Worm (Caenorhabditis elegans) whole organism, L4 larva: Measurements from ENCODE around the gene brd-1.

Experiments used
- D1046.2 ChIP-seq: fragments of 200-800 bp; sonication (Bioruptor generic); IDR thresholded peaks from 2 replicates; pipeline ENCODE4 v1.3.6; 2022; ENCODE audit warnings: missing genetic modification characterization, missing compliant biosample characterization
- F10B5.3 ChIP-seq: sonication (generic microtip); optimal IDR thresholded peaks from 2 replicates; lab custom pipeline; 2016; ENCODE audit warnings: mild to moderate bottlenecking, missing genetic modification characterization, missing compliant biosample characterization
- F26F4.8 ChIP-seq: fragments of 200-800 bp; sonication (Bioruptor generic); conservative IDR thresholded peaks from 2 replicates; pipeline ENCODE4 v1.3.6; 2022; ENCODE audit warnings: missing genetic modification characterization, missing compliant biosample characterization
- R02D3.7 ChIP-seq: fragments of 150-350 bp; sonication (generic microtip); optimal IDR thresholded peaks from 3 replicates; lab custom pipeline; 2014; ENCODE audit warnings: missing biosample characterization, missing genetic modification characterization
- T26A8.4 ChIP-seq: fragments of 200-800 bp; sonication (Bioruptor generic); IDR thresholded peaks from 2 replicates; pipeline ENCODE4 v1.3.6; 2022; ENCODE audit warnings: missing genetic modification characterization, missing compliant biosample characterization
- Y105C5A.15 ChIP-seq: fragments of 200-800 bp; sonication (Bioruptor generic); IDR thresholded peaks from 2 replicates; pipeline ENCODE4 v1.3.6; 2022; ENCODE audit warnings: missing genetic modification characterization, missing compliant biosample characterization
- Y48G9A.11 ChIP-seq: fragments of 200-800 bp; sonication (Bioruptor generic); IDR thresholded peaks from 2 replicates; pipeline ENCODE4 v1.3.6; 2022; ENCODE audit warnings: missing genetic modification reagents, missing genetic modification characterization, missing compliant biosample characterization
- ZK337.2 ChIP-seq: fragments of 200-800 bp; sonication (Bioruptor generic); IDR thresholded peaks from 2 replicates; pipeline ENCODE4 v1.3.6; 2022; ENCODE audit warnings: missing genetic modification reagents, missing genetic modification characterization, missing compliant biosample characterization
- aha-1 ChIP-seq: fragments of 150-350 bp; peaks from one replicate; lab custom pipeline; 2014; ENCODE audit warnings: missing biosample characterization, missing genetic modification characterization
- ama-1 ChIP-seq: fragments of 150-350 bp; optimal IDR thresholded peaks from 2 replicates; lab custom pipeline; 2014; ENCODE audit warnings: inconsistent platforms, mixed read lengths
- ceh-20 ChIP-seq: fragments of 200-800 bp; sonication (Bioruptor generic); IDR thresholded peaks from 2 replicates; pipeline ENCODE4 v1.3.6; 2022; ENCODE audit warnings: missing genetic modification reagents, missing genetic modification characterization, missing compliant biosample characterization
- ceh-28 ChIP-seq: fragments of 150-350 bp; optimal IDR thresholded peaks from 2 replicates; lab custom pipeline; 2014; ENCODE audit warnings: missing biosample characterization, missing genetic modification reagents, missing genetic modification characterization
- cey-2 ChIP-seq: sonication (generic microtip); optimal IDR thresholded peaks from 3 replicates; lab custom pipeline; 2017; ENCODE audit warnings: missing genetic modification characterization, mild to moderate bottlenecking, missing compliant biosample characterization, antibody characterized with exemption, borderline replicate concordance; ENCODE audit not compliant: insufficient read depth
- ctbp-1 ChIP-seq: fragments of 200-800 bp; sonication (Bioruptor generic); IDR thresholded peaks from 2 replicates; pipeline ENCODE4 v1.3.6; 2022; ENCODE audit warnings: missing genetic modification reagents, missing genetic modification characterization, missing compliant biosample characterization
- daf-12 ChIP-seq: fragments of 150-350 bp; optimal IDR thresholded peaks from 2 replicates; lab custom pipeline; 2014; ENCODE audit warnings: missing biosample characterization, missing genetic modification reagents, missing genetic modification characterization
- daf-16 ChIP-seq, 3 experiments: sonication (generic microtip); optimal IDR thresholded peaks; 2 replicates each; lab custom pipeline; 2016 to 2017; ENCODE audit warnings: missing genetic modification characterization in 3 of 3, missing genetic modification reagents in 3 of 3, mild to moderate bottlenecking in 2 of 3, missing compliant biosample characterization in 2 of 3, missing biosample characterization in 1 of 3, moderate library complexity in 1 of 3
- daf-8 ChIP-seq: fragments of 200-800 bp; sonication (Bioruptor generic); IDR thresholded peaks from 2 replicates; pipeline ENCODE4 v1.3.6; 2022; ENCODE audit warnings: missing genetic modification characterization, missing compliant biosample characterization
- dmd-8 ChIP-seq: fragments of 200-800 bp; sonication (Bioruptor generic); IDR thresholded peaks from 2 replicates; pipeline ENCODE4 v1.3.6; 2022; ENCODE audit warnings: missing genetic modification characterization, missing compliant biosample characterization
- dmd-9 ChIP-seq: fragments of 200-800 bp; sonication (Bioruptor generic); IDR thresholded peaks from 2 replicates; pipeline ENCODE4 v1.3.6; 2022; ENCODE audit warnings: missing genetic modification reagents, missing genetic modification characterization, missing compliant biosample characterization
- dpl-1 ChIP-seq: fragments of 150-350 bp; optimal IDR thresholded peaks from 2 replicates; lab custom pipeline; 2014; ENCODE audit warnings: missing biosample characterization, missing genetic modification reagents, missing genetic modification characterization
- egl-43 ChIP-seq: fragments of 200-800 bp; sonication (Bioruptor generic); IDR thresholded peaks from 2 replicates; pipeline ENCODE4 v1.3.6; 2022; ENCODE audit warnings: missing genetic modification reagents, missing genetic modification characterization, missing compliant biosample characterization
- fos-1 ChIP-seq: fragments of 150-350 bp; optimal IDR thresholded peaks from 2 replicates; lab custom pipeline; 2014; ENCODE audit warnings: missing biosample characterization, missing genetic modification characterization
- hlh-30 ChIP-seq: sonication (generic microtip); optimal IDR thresholded peaks from 2 replicates; lab custom pipeline; 2017; ENCODE audit warnings: antibody characterized with exemption, mild to moderate bottlenecking, missing genetic modification characterization, missing compliant biosample characterization; ENCODE audit not compliant: insufficient read depth
- jun-1 ChIP-seq: fragments of 150-350 bp; optimal IDR thresholded peaks from 2 replicates; lab custom pipeline; 2014; ENCODE audit warnings: missing biosample characterization, missing genetic modification reagents, missing genetic modification characterization
- lin-1 ChIP-seq: fragments of 200-800 bp; sonication (Bioruptor generic); IDR thresholded peaks from 2 replicates; pipeline ENCODE4 v1.3.6; 2022; ENCODE audit warnings: missing genetic modification reagents, missing genetic modification characterization, missing compliant biosample characterization
- lin-15B ChIP-seq: fragments of 150-350 bp; sonication (generic microtip); optimal IDR thresholded peaks from 3 replicates; lab custom pipeline; 2014; ENCODE audit warnings: missing biosample characterization, missing genetic modification characterization
- lin-29 ChIP-seq: fragments of 200-800 bp; sonication (Bioruptor generic); IDR thresholded peaks from 2 replicates; pipeline ENCODE4 v1.3.6; 2022; ENCODE audit warnings: missing genetic modification reagents, missing genetic modification characterization, missing compliant biosample characterization
- lin-38 ChIP-seq: fragments of 200-800 bp; sonication (Bioruptor generic); IDR thresholded peaks from 2 replicates; pipeline ENCODE4 v1.3.6; 2022; ENCODE audit warnings: missing genetic modification reagents, missing genetic modification characterization, missing compliant biosample characterization
- lir-3 ChIP-seq: sonication (generic microtip); optimal IDR thresholded peaks from 2 replicates; lab custom pipeline; 2016; ENCODE audit warnings: mild to moderate bottlenecking, missing genetic modification characterization, missing compliant biosample characterization
- madf-5 ChIP-seq, 2 experiments: fragments of 200-800 bp; sonication (Bioruptor generic); IDR thresholded peaks; 2 replicates each; pipeline ENCODE4 v1.3.6; 2022; ENCODE audit warnings: missing compliant biosample characterization in 2 of 2, missing genetic modification characterization in 2 of 2
- mdt-29 ChIP-seq: fragments of 200-800 bp; sonication (Bioruptor generic); IDR thresholded peaks from 2 replicates; pipeline ENCODE4 v1.3.6; 2022; ENCODE audit warnings: missing genetic modification reagents, missing genetic modification characterization, missing compliant biosample characterization
- nhr-10 ChIP-seq: fragments of 150-350 bp; optimal IDR thresholded peaks from 2 replicates; lab custom pipeline; 2014; ENCODE audit warnings: missing biosample characterization, missing genetic modification characterization
- nhr-11 ChIP-seq: fragments of 150-350 bp; optimal IDR thresholded peaks from 2 replicates; lab custom pipeline; 2014; ENCODE audit warnings: missing biosample characterization, missing genetic modification characterization
- nhr-111 ChIP-seq: fragments of 200-800 bp; sonication (Bioruptor generic); optimal IDR thresholded peaks from 2 replicates; lab custom pipeline; 2018; ENCODE audit warnings: mild to moderate bottlenecking, missing genetic modification characterization, missing compliant biosample characterization
- nhr-237 ChIP-seq: sonication (generic microtip); optimal IDR thresholded peaks from 2 replicates; lab custom pipeline; 2017; ENCODE audit warnings: missing biosample characterization, missing genetic modification characterization
- nhr-41 ChIP-seq: fragments of 200-800 bp; sonication (Bioruptor generic); IDR thresholded peaks from 2 replicates; pipeline ENCODE4 v1.3.6; 2022; ENCODE audit warnings: missing genetic modification reagents, missing genetic modification characterization, missing compliant biosample characterization
- nhr-42 ChIP-seq: fragments of 200-800 bp; sonication (Bioruptor generic); IDR thresholded peaks from 2 replicates; pipeline ENCODE4 v1.3.6; 2022; ENCODE audit warnings: missing genetic modification characterization, missing compliant biosample characterization
- nhr-48 ChIP-seq: sonication (generic microtip); optimal IDR thresholded peaks from 2 replicates; lab custom pipeline; 2016; ENCODE audit warnings: mild to moderate bottlenecking, missing genetic modification characterization, missing compliant biosample characterization
- nhr-77 ChIP-seq: fragments of 150-350 bp; optimal IDR thresholded peaks from 2 replicates; lab custom pipeline; 2014; ENCODE audit warnings: missing biosample characterization, missing genetic modification characterization
- saeg-2 ChIP-seq: fragments of 200-800 bp; sonication (Bioruptor generic); IDR thresholded peaks from 2 replicates; pipeline ENCODE4 v1.3.6; 2022; ENCODE audit warnings: missing genetic modification reagents, missing genetic modification characterization, missing compliant biosample characterization
- set-16 ChIP-seq: fragments of 200-800 bp; sonication (Bioruptor generic); IDR thresholded peaks from 2 replicates; pipeline ENCODE4 v1.3.6; 2022; ENCODE audit warnings: missing genetic modification reagents, missing genetic modification characterization, missing compliant biosample characterization
- snpc-1.2 ChIP-seq: fragments of 200-800 bp; sonication (Bioruptor generic); IDR thresholded peaks from 2 replicates; pipeline ENCODE4 v1.3.6; 2022; ENCODE audit warnings: missing genetic modification reagents, missing genetic modification characterization, missing compliant biosample characterization
- snpc-4 ChIP-seq: fragments of 150-350 bp; optimal IDR thresholded peaks from 2 replicates; lab custom pipeline; 2014; ENCODE audit warnings: missing biosample characterization, missing genetic modification characterization
- spr-1 ChIP-seq: sonication (generic microtip); optimal IDR thresholded peaks from 2 replicates; lab custom pipeline; 2016; ENCODE audit warnings: mild to moderate bottlenecking, missing genetic modification characterization, missing compliant biosample characterization
- tag-97 ChIP-seq: fragments of 200-800 bp; sonication (Bioruptor generic); IDR thresholded peaks from 2 replicates; pipeline ENCODE4 v1.3.6; 2022; ENCODE audit warnings: missing genetic modification characterization, missing compliant biosample characterization
- tra-1 ChIP-seq: fragments of 200-800 bp; sonication (Bioruptor generic); IDR thresholded peaks from 2 replicates; pipeline ENCODE4 v1.3.6; 2022; ENCODE audit warnings: missing genetic modification reagents, missing genetic modification characterization, missing compliant biosample characterization
- unc-130 ChIP-seq: sonication (generic microtip); optimal IDR thresholded peaks from 2 replicates; lab custom pipeline; 2016; ENCODE audit warnings: missing genetic modification reagents, missing genetic modification characterization, missing compliant biosample characterization
- unc-39 ChIP-seq: sonication (generic microtip); optimal IDR thresholded peaks from 2 replicates; lab custom pipeline; 2017; ENCODE audit warnings: missing biosample characterization, missing genetic modification characterization
- vab-7 ChIP-seq: fragments of 200-800 bp; sonication (Bioruptor generic); IDR thresholded peaks from 2 replicates; pipeline ENCODE4 v1.3.6; 2022; ENCODE audit warnings: missing genetic modification reagents, missing genetic modification characterization, missing compliant biosample characterization
- zfp-2 ChIP-seq: sonication (generic microtip); optimal IDR thresholded peaks from 2 replicates; lab custom pipeline; 2016; ENCODE audit warnings: mild to moderate bottlenecking, missing genetic modification characterization, missing compliant biosample characterization
- zip-2 ChIP-seq: fragments of 150-350 bp; optimal IDR thresholded peaks from 2 replicates; lab custom pipeline; 2014; ENCODE audit warnings: missing biosample characterization, missing genetic modification characterization
- ztf-11 ChIP-seq: fragments of 150-350 bp; optimal IDR thresholded peaks from 2 replicates; lab custom pipeline; 2014; ENCODE audit warnings: missing biosample characterization, missing genetic modification characterization

brd-1 gene

ce11 chrIII:6897587-6898064, 8.3 kb upstream of the brd-1 start, which contains the start of gene T07E3.4 (continued):
- TF ChIP-seq saeg-2 (no peak), D1046.2 (GFP tag; lab: Robert Waterston, UW) (no peak), dpl-1 (peak; percentile 48), unc-39 (tag; lab: Kevin White, UChicago) (no peak), set-16 (GFP tag; lab: Robert Waterston, UW) (no peak), daf-12 (tag; lab: Kevin White, UChicago) (no peak), unc-130 (no peak), zip-2 (tag; lab: Kevin White, UChicago) (peak; percentile 8), ceh-28 (tag; lab: Kevin White, UChicago) (no peak), tag-97 (no peak), nhr-111 (no peak), F26F4.8 (GFP tag; lab: Robert Waterston, UW) (no peak), jun-1 (no peak), R02D3.7 (tag; lab: Kevin White, UChicago) (no peak), nhr-42 (no peak), nhr-10 (tag; lab: Kevin White, UChicago) (peak; percentile 23), cey-2 (tag; lab: Kevin White, UChicago) (peak; percentile 19), snpc-4 (tag; lab: Kevin White, UChicago) (no peak), Y48G9A.11 (no peak), ctbp-1 (peak; percentile 57; the same call in 1 of the 2 replicates), lin-1 (GFP tag; lab: Robert Waterston, UW) (peak; percentile 64; the same call in 1 of the 2 replicates), aha-1 (tag; lab: Kevin White, UChicago) (peak; percentile 98), dmd-9 (no peak), lir-3 (tag; lab: Kevin White, UChicago) (no peak), tra-1 (GFP tag; lab: Robert Waterston, UW) (peak; percentile 32; the same call in 1 of the 2 replicates), ztf-11 (tag; lab: Kevin White, UChicago) (no peak), zfp-2 (tag; lab: Kevin White, UChicago) (no peak), spr-1 (tag; lab: Kevin White, UChicago) (peak; percentile 22), snpc-1.2 (no peak), lin-29 (no peak), lin-38 (no peak), vab-7 (GFP tag; lab: Robert Waterston, UW) (no peak), madf-5 (GFP tag; IDR thresholded peaks at IDR 0.05; lab: Robert Waterston, UW) (no peak), fos-1 (tag; lab: Kevin White, UChicago) (no peak), ZK337.2 (GFP tag; lab: Robert Waterston, UW) (no peak), mdt-29 (GFP tag; lab: Robert Waterston, UW) (no peak), nhr-48 (tag; lab: Kevin White, UChicago) (peak; percentile 78), egl-43 (no peak), daf-16 (GFP tag; optimal IDR thresholded peaks at IDR 0.05; lab: Kevin White, UChicago) (peak in 1 of 2 experiments; percentile 18), daf-16 (tag; optimal IDR thresholded peaks at IDR 0.05; lab: Kevin White, UChicago) (peak; percentile 68), F10B5.3 (tag; lab: Kevin White, UChicago) (no peak), nhr-11 (tag; lab: Kevin White, UChicago) (peak; percentile 84), nhr-77 (no peak), nhr-41 (GFP tag; lab: Robert Waterston, UW) (no peak), T26A8.4 (GFP tag; lab: Robert Waterston, UW) (peak; percentile 59), daf-8 (GFP tag; lab: Robert Waterston, UW) (no peak), dmd-8 (GFP tag; lab: Robert Waterston, UW) (no peak), ceh-20 (GFP tag; lab: Robert Waterston, UW) (0 out of 2 replicates have a peak, but pooled peaks have one; percentile 37), Y105C5A.15 (GFP tag; lab: Robert Waterston, UW) (no peak), nhr-237 (tag; lab: Kevin White, UChicago) (no peak), lin-15B (no peak), ama-1 (no peak), hlh-30 (tag; lab: Kevin White, UChicago) (peak; percentile 91)
